Fruit fly (Drosophila melanogaster) whole organism, embryonic: ENCODE data around the gene CG43798.

Source experiments
- Abd-B ChIP-seq: fragments of 200-800 bp; sonication (Bioruptor generic); optimal IDR thresholded peaks from 2 replicates; lab custom pipeline; 2018; ENCODE audit warnings: missing biosample characterization, mild to moderate bottlenecking, missing genetic modification characterization, moderate library complexity
- Atf-2 ChIP-seq: fragments of 200-800 bp; sonication (Bioruptor generic); optimal IDR thresholded peaks from 2 replicates; lab custom pipeline; 2016; ENCODE audit warnings: missing biosample characterization, missing genetic modification characterization
- Blimp-1 ChIP-seq: fragments of 200-800 bp; sonication (Bioruptor generic); optimal IDR thresholded peaks from 3 replicates; lab custom pipeline; 2018; ENCODE audit warnings: missing biosample characterization, missing genetic modification characterization, mild to moderate bottlenecking, moderate library complexity, missing genetic modification reagents
- CG10321 ChIP-seq: fragments of 200-800 bp; sonication (Bioruptor generic); IDR thresholded peaks from 2 replicates; pipeline ENCODE4 v1.3.6; 2022; ENCODE audit warnings: missing biosample characterization, missing genetic modification characterization
- CG11247 ChIP-seq: fragments of 200-800 bp; sonication (Bioruptor generic); IDR thresholded peaks from 2 replicates; pipeline ENCODE4 v1.3.6; 2022; ENCODE audit warnings: missing biosample characterization, missing genetic modification characterization
- CG11504 ChIP-seq: fragments of 200-800 bp; sonication (Bioruptor generic); optimal IDR thresholded peaks from 3 replicates; lab custom pipeline; 2019; ENCODE audit warnings: missing biosample characterization, mild to moderate bottlenecking, missing genetic modification characterization, moderate library complexity
- CG12391 ChIP-seq: fragments of 200-800 bp; sonication (Bioruptor generic); optimal IDR thresholded peaks from 3 replicates; lab custom pipeline; 2018; ENCODE audit warnings: missing biosample characterization, mild to moderate bottlenecking, missing genetic modification characterization, moderate library complexity
- CG12659 ChIP-seq: fragments of 200-800 bp; sonication (Bioruptor generic); optimal IDR thresholded peaks from 3 replicates; lab custom pipeline; 2017; ENCODE audit warnings: mild to moderate bottlenecking, missing biosample characterization, missing genetic modification reagents, missing genetic modification characterization
- CG13287 ChIP-seq: fragments of 200-800 bp; sonication (Bioruptor generic); IDR thresholded peaks from 2 replicates; pipeline ENCODE4 v1.3.6; 2022; ENCODE audit warnings: missing biosample characterization, missing genetic modification characterization; ENCODE audit not compliant: partially characterized antibody
- CG13894 ChIP-seq: fragments of 200-800 bp; sonication (Bioruptor generic); optimal IDR thresholded peaks from 3 replicates; lab custom pipeline; 2018; ENCODE audit warnings: missing biosample characterization, mild to moderate bottlenecking, missing genetic modification characterization, moderate library complexity
- CG15011 ChIP-seq: fragments of 200-800 bp; sonication (Bioruptor generic); optimal IDR thresholded peaks from 3 replicates; lab custom pipeline; 2018; ENCODE audit warnings: missing biosample characterization, mild to moderate bottlenecking, missing genetic modification characterization
- CG17359 ChIP-seq: fragments of 200-800 bp; sonication (Bioruptor generic); optimal IDR thresholded peaks from 3 replicates; lab custom pipeline; 2018; ENCODE audit warnings: missing biosample characterization, mild to moderate bottlenecking, missing genetic modification characterization, moderate library complexity
- CG34376 ChIP-seq: fragments of 200-800 bp; sonication (Bioruptor generic); optimal IDR thresholded peaks from 2 replicates; lab custom pipeline; 2018; ENCODE audit warnings: missing biosample characterization, mild to moderate bottlenecking, missing genetic modification characterization
- CG4707 ChIP-seq: fragments of 200-800 bp; sonication (Bioruptor generic); optimal IDR thresholded peaks from 2 replicates; lab custom pipeline; 2018; ENCODE audit warnings: missing biosample characterization, mild to moderate bottlenecking, missing genetic modification characterization, moderate library complexity
- CG6272 ChIP-seq: fragments of 200-800 bp; sonication (Bioruptor generic); IDR thresholded peaks from 2 replicates; pipeline ENCODE4 v1.3.6; 2022; ENCODE audit warnings: missing biosample characterization, missing genetic modification characterization
- CG7357 ChIP-seq: fragments of 200-800 bp; sonication (Bioruptor generic); IDR thresholded peaks from 3 replicates; pipeline ENCODE4 v1.3.6; 2022; ENCODE audit warnings: missing biosample characterization, missing genetic modification characterization
- CG7839 ChIP-seq: fragments of 200-800 bp; sonication (Bioruptor generic); optimal IDR thresholded peaks from 3 replicates; lab custom pipeline; 2018; ENCODE audit warnings: missing biosample characterization, mild to moderate bottlenecking, missing genetic modification characterization, moderate library complexity
- CG7963 ChIP-seq: fragments of 200-800 bp; sonication (Bioruptor generic); IDR thresholded peaks from 3 replicates; pipeline ENCODE4 v1.3.6; 2022; ENCODE audit warnings: missing biosample characterization, missing genetic modification characterization; ENCODE audit not compliant: partially characterized antibody
- CTCF ChIP-seq: fragments of 200-800 bp; sonication (Bioruptor generic); optimal IDR thresholded peaks from 2 replicates; lab custom pipeline; 2017; ENCODE audit warnings: missing biosample characterization, mild to moderate bottlenecking, missing genetic modification characterization, moderate library complexity
- Chrac-16 ChIP-seq: fragments of 200-800 bp; sonication (Bioruptor generic); optimal IDR thresholded peaks from 3 replicates; lab custom pipeline; 2016; ENCODE audit warnings: missing biosample characterization, missing genetic modification characterization
- CkIIα-i1 ChIP-seq: fragments of 200-800 bp; sonication (Bioruptor generic); IDR thresholded peaks from 2 replicates; pipeline ENCODE4 v1.3.6; 2022; ENCODE audit warnings: missing biosample characterization, missing genetic modification characterization
- Dip2 ChIP-seq: fragments of 200-800 bp; sonication (Bioruptor generic); IDR thresholded peaks from 2 replicates; pipeline ENCODE4 v1.3.6; 2022; ENCODE audit warnings: missing biosample characterization, missing genetic modification characterization
- GATAe ChIP-seq: fragments of 200-800 bp; sonication (Bioruptor generic); conservative IDR thresholded peaks from 2 replicates; pipeline ENCODE4 v1.3.6; 2022; ENCODE audit warnings: missing biosample characterization, missing genetic modification characterization
- HLH4C ChIP-seq: fragments of 200-800 bp; sonication (Bioruptor generic); IDR thresholded peaks from 3 replicates; pipeline ENCODE4 v1.3.6; 2022; ENCODE audit warnings: missing biosample characterization, missing genetic modification characterization; ENCODE audit not compliant: partially characterized antibody
- Hand ChIP-seq: fragments of 200-800 bp; sonication (Bioruptor generic); optimal IDR thresholded peaks from 2 replicates; lab custom pipeline; 2017; ENCODE audit warnings: mild to moderate bottlenecking, missing biosample characterization, missing genetic modification reagents, missing genetic modification characterization
- HmgD ChIP-seq: fragments of 200-800 bp; sonication (Bioruptor generic); optimal IDR thresholded peaks from 3 replicates; lab custom pipeline; 2016; ENCODE audit warnings: missing biosample characterization, missing genetic modification characterization
- Hsf ChIP-seq: fragments of 200-800 bp; sonication (Bioruptor generic); optimal IDR thresholded peaks from 3 replicates; lab custom pipeline; 2016; ENCODE audit warnings: missing biosample characterization, missing genetic modification characterization
- Jarid2 ChIP-seq: fragments of 200-800 bp; sonication (Bioruptor generic); optimal IDR thresholded peaks from 3 replicates; lab custom pipeline; 2017; ENCODE audit warnings: mild to moderate bottlenecking, missing biosample characterization, missing genetic modification reagents, missing genetic modification characterization
- Max ChIP-seq: fragments of 200-800 bp; sonication (Bioruptor generic); optimal IDR thresholded peaks from 2 replicates; lab custom pipeline; 2016; ENCODE audit warnings: missing biosample characterization, mild to moderate bottlenecking, missing genetic modification characterization
- Med ChIP-seq: fragments of 200-800 bp; sonication (Bioruptor generic); peaks from one replicate; lab custom pipeline; 2016; ENCODE audit warnings: missing biosample characterization, missing genetic modification characterization, mild to moderate bottlenecking, inconsistent platforms, moderate library complexity
- Meics ChIP-seq: fragments of 200-800 bp; sonication (Bioruptor generic); optimal IDR thresholded peaks from 2 replicates; lab custom pipeline; 2017; ENCODE audit warnings: missing biosample characterization, mild to moderate bottlenecking, missing genetic modification characterization
- Mrtf ChIP-seq: fragments of 200-800 bp; sonication (Bioruptor generic); IDR thresholded peaks from 3 replicates; pipeline ENCODE4 v1.3.6; 2022; ENCODE audit warnings: missing biosample characterization, missing genetic modification characterization
- Oaz ChIP-seq: fragments of 200-800 bp; sonication (Bioruptor generic); IDR thresholded peaks from 2 replicates; pipeline ENCODE4 v1.3.6; 2022; ENCODE audit warnings: missing biosample characterization, missing genetic modification characterization
- Ptx1 ChIP-seq: fragments of 200-800 bp; sonication (Bioruptor generic); IDR thresholded peaks from 2 replicates; pipeline ENCODE4 v1.3.6; 2022; ENCODE audit warnings: missing biosample characterization, missing genetic modification characterization
- Rx ChIP-seq: fragments of 200-800 bp; sonication (Bioruptor generic); IDR thresholded peaks from 2 replicates; pipeline ENCODE4 v1.3.6; 2022; ENCODE audit warnings: missing biosample characterization, missing genetic modification characterization
- Tbp ChIP-seq: fragments of >200 bp; optimal IDR thresholded peaks from 2 replicates; lab custom pipeline; 2018; ENCODE audit warnings: missing biosample characterization, missing genetic modification characterization
- Xbp1 ChIP-seq: fragments of 200-800 bp; sonication (Bioruptor generic); optimal IDR thresholded peaks from 3 replicates; lab custom pipeline; 2016; ENCODE audit warnings: missing biosample characterization, mild to moderate bottlenecking, missing genetic modification characterization
- Xrp1 ChIP-seq: fragments of 200-800 bp; sonication (Bioruptor generic); IDR thresholded peaks from 2 replicates; pipeline ENCODE4 v1.3.6; 2022; ENCODE audit warnings: missing biosample characterization, missing genetic modification characterization
- YL-1 ChIP-seq: fragments of 200-800 bp; sonication (Bioruptor generic); optimal IDR thresholded peaks from 3 replicates; lab custom pipeline; 2017; ENCODE audit warnings: missing biosample characterization, mild to moderate bottlenecking, missing genetic modification characterization
- aop ChIP-seq: fragments of 200-800 bp; sonication (Bioruptor generic); IDR thresholded peaks from 2 replicates; pipeline ENCODE4 v1.3.6; 2022; ENCODE audit warnings: missing biosample characterization, missing genetic modification characterization
- chm ChIP-seq: fragments of 200-800 bp; sonication (Bioruptor generic); IDR thresholded peaks from 2 replicates; pipeline ENCODE4 v1.3.6; 2022; ENCODE audit warnings: missing biosample characterization, missing genetic modification characterization
- emc ChIP-seq: fragments of 200-800 bp; sonication (Bioruptor generic); optimal IDR thresholded peaks from 2 replicates; lab custom pipeline; 2016; ENCODE audit warnings: missing biosample characterization, missing genetic modification characterization
- ems ChIP-seq: fragments of 200-800 bp; sonication (Bioruptor generic); optimal IDR thresholded peaks from 3 replicates; lab custom pipeline; 2016; ENCODE audit warnings: missing biosample characterization, missing genetic modification characterization
- gfzf ChIP-seq: fragments of 200-800 bp; sonication (Bioruptor generic); optimal IDR thresholded peaks from 2 replicates; lab custom pipeline; 2016; ENCODE audit warnings: missing biosample characterization, mild to moderate bottlenecking, missing genetic modification characterization, moderate library complexity
- gsb-n ChIP-seq: fragments of 200-800 bp; sonication (Bioruptor generic); optimal IDR thresholded peaks from 3 replicates; lab custom pipeline; 2018; ENCODE audit warnings: missing biosample characterization, mild to moderate bottlenecking, missing genetic modification characterization
- knrl ChIP-seq: fragments of 200-800 bp; sonication (Bioruptor generic); IDR thresholded peaks from 3 replicates; pipeline ENCODE4 v1.3.6; 2022; ENCODE audit warnings: missing biosample characterization, missing genetic modification characterization; ENCODE audit not compliant: partially characterized antibody
- mirr ChIP-seq: fragments of 200-800 bp; sonication (Bioruptor generic); optimal IDR thresholded peaks from 3 replicates; lab custom pipeline; 2018; ENCODE audit warnings: missing biosample characterization, mild to moderate bottlenecking, missing genetic modification characterization
- nau ChIP-seq: fragments of 200-800 bp; sonication (Bioruptor generic); optimal IDR thresholded peaks from 3 replicates; lab custom pipeline; 2017; ENCODE audit warnings: missing biosample characterization, mild to moderate bottlenecking, missing genetic modification characterization, missing genetic modification reagents
- nmo ChIP-seq: fragments of 200-800 bp; sonication (Bioruptor generic); optimal IDR thresholded peaks from 2 replicates; lab custom pipeline; 2018; ENCODE audit warnings: missing biosample characterization, mild to moderate bottlenecking, missing genetic modification characterization, moderate library complexity
- sens ChIP-seq: fragments of 200-800 bp; sonication (Bioruptor generic); peaks from one replicate; lab custom pipeline; 2016; ENCODE audit warnings: missing biosample characterization, missing genetic modification characterization
- stwl ChIP-seq: fragments of 200-800 bp; sonication (Bioruptor generic); optimal IDR thresholded peaks from 3 replicates; lab custom pipeline; 2018; ENCODE audit warnings: missing biosample characterization, mild to moderate bottlenecking, missing genetic modification characterization, moderate library complexity
- tna ChIP-seq: fragments of 200-800 bp; sonication (Bioruptor generic); IDR thresholded peaks from 2 replicates; pipeline ENCODE4 v1.3.6; 2022; ENCODE audit warnings: missing biosample characterization, missing genetic modification characterization; ENCODE audit not compliant: partially characterized antibody

Gene CG43798

DNA sequence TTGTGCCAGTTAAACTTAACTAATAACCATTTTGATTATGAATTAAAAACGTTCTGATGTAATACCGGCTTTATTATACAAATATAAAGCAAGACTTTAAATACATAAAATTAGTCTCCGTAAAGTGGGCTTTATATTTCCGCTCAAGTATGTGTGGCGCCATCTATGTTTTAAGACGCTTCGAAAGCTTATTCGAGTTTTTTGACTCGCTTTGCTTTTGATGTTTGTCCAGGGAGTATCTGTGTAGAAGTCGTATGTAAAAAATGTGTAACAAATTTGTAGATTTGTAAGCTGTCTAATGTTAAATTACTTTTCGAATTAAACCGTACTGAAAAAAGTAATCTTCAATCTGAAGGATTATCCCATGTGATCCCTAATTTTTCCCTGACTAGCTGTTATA lies 14.1 kb downstream of the CG43798 start:
- no peak for TF ChIP-seq CG34376
- TF ChIP-seq CG13894 = no peak
- no peak for TF ChIP-seq aop (GFP tag; lab: Robert Waterston, UW)
- TF ChIP-seq emc (GFP tag; lab: Kevin White, UChicago) = no peak
- no peak for TF ChIP-seq Hsf (GFP tag; lab: Kevin White, UChicago)
- no peak for TF ChIP-seq gsb-n (tag; lab: Kevin White, UChicago)
- TF ChIP-seq Meics (GFP tag; lab: Kevin White, UChicago) = no peak
- no peak for TF ChIP-seq CG6272
- TF ChIP-seq mirr (GFP tag; lab: Kevin White, UChicago) = no peak
- TF ChIP-seq CG17359 (tag; lab: Kevin White, UChicago) = no peak
- TF ChIP-seq CG7963 = 0 out of 3 replicates have a peak, but pooled peaks have one; percentile 26
- no peak for TF ChIP-seq tna (GFP tag; lab: Robert Waterston, UW)
- no peak for TF ChIP-seq CG12391 (tag; lab: Kevin White, UChicago)
- TF ChIP-seq HLH4C = 0 out of 3 replicates have a peak, but pooled peaks have one; percentile 6
- TF ChIP-seq CTCF (GFP tag; lab: Kevin White, UChicago) = peak; percentile 94
- TF ChIP-seq Xrp1 (GFP tag; lab: Robert Waterston, UW) = no peak
- peak; percentile 92 for TF ChIP-seq Dip2 (GFP tag; lab: Robert Waterston, UW)
- TF ChIP-seq Blimp-1 (GFP tag; lab: Kevin White, UChicago) = no peak
- TF ChIP-seq Atf-2 (GFP tag; lab: Kevin White, UChicago) = no peak
- TF ChIP-seq CG7839 = no peak
- peak; percentile 35 for TF ChIP-seq stwl (tag; lab: Kevin White, UChicago)
- TF ChIP-seq Chrac-16 = no peak
- TF ChIP-seq Tbp (GFP tag; lab: Kevin White, UChicago) = no peak
- TF ChIP-seq Med (GFP tag; lab: Kevin White, UChicago) = peak; percentile 87
- TF ChIP-seq CG7357 (GFP tag; lab: Robert Waterston, UW) = no peak
- TF ChIP-seq Max (GFP tag; lab: Kevin White, UChicago) = no peak
- TF ChIP-seq YL-1 (GFP tag; lab: Kevin White, UChicago) = no peak
- TF ChIP-seq chm (GFP tag; lab: Robert Waterston, UW) = no peak
- TF ChIP-seq Rx (GFP tag; lab: Robert Waterston, UW) = no peak
- peak; percentile 1 for TF ChIP-seq nmo (GFP tag; lab: Kevin White, UChicago)
- TF ChIP-seq CkIIα-i1 (GFP tag; lab: Robert Waterston, UW) = no peak
- TF ChIP-seq Ptx1 (GFP tag; lab: Robert Waterston, UW) = no peak
- peak; percentile 20 for TF ChIP-seq Abd-B (GFP tag; lab: Kevin White, UChicago)
- no peak for TF ChIP-seq Mrtf (GFP tag; lab: Robert Waterston, UW)
- TF ChIP-seq CG11504 = peak; percentile 53
- TF ChIP-seq Jarid2 (GFP tag; lab: Kevin White, UChicago) = no peak
- TF ChIP-seq ems (GFP tag; lab: Kevin White, UChicago) = no peak
- TF ChIP-seq CG13287 (GFP tag; lab: Robert Waterston, UW) = peak; percentile 42; the same call in 1 of the 2 replicates
- TF ChIP-seq Hand = no peak
- no peak for TF ChIP-seq CG11247 (GFP tag; lab: Robert Waterston, UW)
- peak; percentile 60; the same call in 2 of the 3 replicates for TF ChIP-seq knrl (GFP tag; lab: Robert Waterston, UW)
- TF ChIP-seq CG10321 (GFP tag; lab: Robert Waterston, UW) = no peak
- no peak for TF ChIP-seq GATAe (GFP tag; lab: Robert Waterston, UW)
- TF ChIP-seq CG4707 (GFP tag; lab: Kevin White, UChicago) = no peak
- TF ChIP-seq CG15011 = no peak
- no peak for TF ChIP-seq Oaz (GFP tag; lab: Robert Waterston, UW)
- TF ChIP-seq CG12659 (GFP tag; lab: Kevin White, UChicago) = no peak
- TF ChIP-seq nau (GFP tag; lab: Kevin White, UChicago) = no peak
- peak; percentile 65 for TF ChIP-seq sens (GFP tag; lab: Kevin White, UChicago)
- no peak for TF ChIP-seq Xbp1 (GFP tag; lab: Kevin White, UChicago)
- TF ChIP-seq gfzf = no peak
- no peak for TF ChIP-seq HmgD (GFP tag; lab: Kevin White, UChicago)
